Worm (Caenorhabditis elegans) whole organism, L4 larva: ENCODE data around the gene vha-4.

Experiments
- F37D6.2 ChIP-seq: sonication (generic microtip); optimal IDR thresholded peaks from 2 replicates; lab custom pipeline; 2016; ENCODE audit warnings: mild to moderate bottlenecking, missing genetic modification characterization, missing compliant biosample characterization
- T20F7.1 ChIP-seq: fragments of 200-800 bp; sonication (Bioruptor generic); optimal IDR thresholded peaks from 2 replicates; lab custom pipeline; 2018; ENCODE audit warnings: mild to moderate bottlenecking, missing genetic modification characterization, missing compliant biosample characterization
- ZK337.2 ChIP-seq: fragments of 200-800 bp; sonication (Bioruptor generic); IDR thresholded peaks from 2 replicates; pipeline ENCODE4 v1.3.6; 2022; ENCODE audit warnings: missing genetic modification reagents, missing genetic modification characterization, missing compliant biosample characterization
- aha-1 ChIP-seq: fragments of 150-350 bp; peaks from one replicate; lab custom pipeline; 2014; ENCODE audit warnings: missing biosample characterization, missing genetic modification characterization
- aly-2 ChIP-seq: sonication (generic microtip); optimal IDR thresholded peaks from 2 replicates; lab custom pipeline; 2018; ENCODE audit warnings: missing biosample characterization, missing genetic modification characterization
- attf-4 ChIP-seq: sonication (generic microtip); optimal IDR thresholded peaks from 3 replicates; lab custom pipeline; 2017; ENCODE audit warnings: missing biosample characterization, missing genetic modification characterization
- ceh-32 ChIP-seq: sonication (generic microtip); optimal IDR thresholded peaks from 2 replicates; lab custom pipeline; 2016; ENCODE audit warnings: mild to moderate bottlenecking, missing genetic modification characterization, missing compliant biosample characterization; ENCODE audit not compliant: poor library complexity
- ceh-62 ChIP-seq: sonication (generic microtip); optimal IDR thresholded peaks from 2 replicates; lab custom pipeline; 2017; ENCODE audit warnings: missing biosample characterization, missing genetic modification characterization
- ces-1 ChIP-seq: fragments of 150-350 bp; sonication (generic microtip); optimal IDR thresholded peaks from 4 replicates; lab custom pipeline; 2014; ENCODE audit warnings: missing biosample characterization, missing genetic modification reagents, missing genetic modification characterization
- daf-12 ChIP-seq: fragments of 150-350 bp; optimal IDR thresholded peaks from 2 replicates; lab custom pipeline; 2014; ENCODE audit warnings: missing biosample characterization, missing genetic modification reagents, missing genetic modification characterization
- daf-16 ChIP-seq, 3 experiments: sonication (generic microtip); optimal IDR thresholded peaks; 2 replicates each; lab custom pipeline; 2016 to 2017; ENCODE audit warnings: missing genetic modification characterization in 3 of 3, missing genetic modification reagents in 3 of 3, mild to moderate bottlenecking in 2 of 3, missing compliant biosample characterization in 2 of 3, missing biosample characterization in 1 of 3, moderate library complexity in 1 of 3
- daf-8 ChIP-seq: fragments of 200-800 bp; sonication (Bioruptor generic); IDR thresholded peaks from 2 replicates; pipeline ENCODE4 v1.3.6; 2022; ENCODE audit warnings: missing genetic modification characterization, missing compliant biosample characterization
- dmd-6 ChIP-seq: fragments of 200-800 bp; sonication (Bioruptor generic); IDR thresholded peaks from 2 replicates; pipeline ENCODE4 v1.3.6; 2022; ENCODE audit warnings: missing genetic modification reagents, missing genetic modification characterization, missing compliant biosample characterization
- dmd-8 ChIP-seq: fragments of 200-800 bp; sonication (Bioruptor generic); IDR thresholded peaks from 2 replicates; pipeline ENCODE4 v1.3.6; 2022; ENCODE audit warnings: missing genetic modification characterization, missing compliant biosample characterization
- dve-1 ChIP-seq: sonication (generic microtip); optimal IDR thresholded peaks from 2 replicates; lab custom pipeline; 2017; ENCODE audit warnings: antibody characterized with exemption, mild to moderate bottlenecking, missing genetic modification characterization, missing compliant biosample characterization; ENCODE audit not compliant: insufficient read depth
- fkh-10 ChIP-seq: fragments of 150-350 bp; optimal IDR thresholded peaks from 2 replicates; lab custom pipeline; 2014; ENCODE audit warnings: missing biosample characterization, missing genetic modification reagents, missing genetic modification characterization
- gei-8 ChIP-seq: fragments of 200-800 bp; sonication (Bioruptor generic); optimal IDR thresholded peaks from 2 replicates; lab custom pipeline; 2018; ENCODE audit warnings: mild to moderate bottlenecking, missing genetic modification characterization, missing compliant biosample characterization
- hif-1 ChIP-seq, 2 experiments: sonication (generic microtip); optimal IDR thresholded peaks; 2 replicates each; lab custom pipeline; 2016 to 2017; ENCODE audit warnings: missing compliant biosample characterization in 2 of 2, missing genetic modification characterization in 2 of 2, missing genetic modification reagents in 2 of 2, missing genotype in 2 of 2, mild to moderate bottlenecking in 1 of 2
- hlh-11 ChIP-seq: fragments of 200-800 bp; sonication (Bioruptor generic); optimal IDR thresholded peaks from 2 replicates; lab custom pipeline; 2018; ENCODE audit warnings: mild to moderate bottlenecking, missing genetic modification characterization, missing compliant biosample characterization
- hlh-30 ChIP-seq: sonication (generic microtip); optimal IDR thresholded peaks from 2 replicates; lab custom pipeline; 2017; ENCODE audit warnings: antibody characterized with exemption, mild to moderate bottlenecking, missing genetic modification characterization, missing compliant biosample characterization; ENCODE audit not compliant: insufficient read depth
- hmg-1.1 ChIP-seq: fragments of 200-800 bp; sonication (Bioruptor generic); IDR thresholded peaks from 2 replicates; pipeline ENCODE4 v1.3.6; 2022; ENCODE audit warnings: missing genetic modification reagents, missing genetic modification characterization, missing compliant biosample characterization
- lin-38 ChIP-seq: fragments of 200-800 bp; sonication (Bioruptor generic); IDR thresholded peaks from 2 replicates; pipeline ENCODE4 v1.3.6; 2022; ENCODE audit warnings: missing genetic modification reagents, missing genetic modification characterization, missing compliant biosample characterization
- lsy-2 ChIP-seq, 2 experiments: fragments of 150-350 bp in 1 of 2; sonication (generic microtip) in 1 of 2; optimal IDR thresholded peaks; 2 replicates each; lab custom pipeline; 2014 to 2017; ENCODE audit warnings: missing biosample characterization in 2 of 2, missing genetic modification characterization in 2 of 2
- mdl-1 ChIP-seq, 2 experiments: fragments of 150-350 bp in 1 of 2; sonication (generic microtip) in 1 of 2; optimal IDR thresholded peaks; 2 replicates each; lab custom pipeline; 2014 to 2017; ENCODE audit warnings: missing biosample characterization in 2 of 2, missing genetic modification characterization in 2 of 2
- mdt-29 ChIP-seq: fragments of 200-800 bp; sonication (Bioruptor generic); IDR thresholded peaks from 2 replicates; pipeline ENCODE4 v1.3.6; 2022; ENCODE audit warnings: missing genetic modification reagents, missing genetic modification characterization, missing compliant biosample characterization
- mep-1 ChIP-seq: fragments of 150-350 bp; sonication (generic microtip); optimal IDR thresholded peaks from 3 replicates; lab custom pipeline; 2014; ENCODE audit warnings: missing biosample characterization, missing genetic modification characterization
- mes-2 ChIP-seq: sonication (generic microtip); optimal IDR thresholded peaks from 2 replicates; lab custom pipeline; 2016; ENCODE audit warnings: missing genotype, mild to moderate bottlenecking, missing genetic modification characterization, missing compliant biosample characterization; ENCODE audit not compliant: poor library complexity, severe bottlenecking
- mxl-2 ChIP-seq: fragments of 200-800 bp; sonication (Bioruptor generic); conservative IDR thresholded peaks from 2 replicates; pipeline ENCODE4 v1.3.6; 2022; ENCODE audit warnings: missing genetic modification reagents, missing genetic modification characterization, missing compliant biosample characterization
- nhr-11 ChIP-seq: fragments of 150-350 bp; optimal IDR thresholded peaks from 2 replicates; lab custom pipeline; 2014; ENCODE audit warnings: missing biosample characterization, missing genetic modification characterization
- nhr-25 ChIP-seq: sonication (generic microtip); optimal IDR thresholded peaks from 2 replicates; lab custom pipeline; 2017; ENCODE audit warnings: missing genetic modification characterization, mild to moderate bottlenecking, missing compliant biosample characterization, antibody characterized with exemption, moderate library complexity, borderline replicate concordance; ENCODE audit not compliant: insufficient read depth
- nhr-28 ChIP-seq: fragments of 150-350 bp; optimal IDR thresholded peaks from 2 replicates; lab custom pipeline; 2014; ENCODE audit warnings: missing biosample characterization, missing genetic modification characterization
- nhr-41 ChIP-seq: fragments of 200-800 bp; sonication (Bioruptor generic); IDR thresholded peaks from 2 replicates; pipeline ENCODE4 v1.3.6; 2022; ENCODE audit warnings: missing genetic modification reagents, missing genetic modification characterization, missing compliant biosample characterization
- nhr-77 ChIP-seq: fragments of 150-350 bp; optimal IDR thresholded peaks from 2 replicates; lab custom pipeline; 2014; ENCODE audit warnings: missing biosample characterization, missing genetic modification characterization
- php-3 ChIP-seq: fragments of 200-800 bp; sonication (Bioruptor generic); IDR thresholded peaks from 2 replicates; pipeline ENCODE4 v1.3.6; 2022; ENCODE audit warnings: missing genetic modification reagents, missing genetic modification characterization, missing compliant biosample characterization
- pqm-1 ChIP-seq: sonication (generic microtip); optimal IDR thresholded peaks from 2 replicates; lab custom pipeline; 2017; ENCODE audit warnings: missing biosample characterization, missing genetic modification characterization
- rbr-2 ChIP-seq: sonication (generic microtip); optimal IDR thresholded peaks from 2 replicates; lab custom pipeline; 2016; ENCODE audit warnings: missing genotype, missing genetic modification characterization, missing compliant biosample characterization
- ztf-11 ChIP-seq: fragments of 150-350 bp; optimal IDR thresholded peaks from 2 replicates; lab custom pipeline; 2014; ENCODE audit warnings: missing biosample characterization, missing genetic modification characterization

vha-4 gene

DNA sequence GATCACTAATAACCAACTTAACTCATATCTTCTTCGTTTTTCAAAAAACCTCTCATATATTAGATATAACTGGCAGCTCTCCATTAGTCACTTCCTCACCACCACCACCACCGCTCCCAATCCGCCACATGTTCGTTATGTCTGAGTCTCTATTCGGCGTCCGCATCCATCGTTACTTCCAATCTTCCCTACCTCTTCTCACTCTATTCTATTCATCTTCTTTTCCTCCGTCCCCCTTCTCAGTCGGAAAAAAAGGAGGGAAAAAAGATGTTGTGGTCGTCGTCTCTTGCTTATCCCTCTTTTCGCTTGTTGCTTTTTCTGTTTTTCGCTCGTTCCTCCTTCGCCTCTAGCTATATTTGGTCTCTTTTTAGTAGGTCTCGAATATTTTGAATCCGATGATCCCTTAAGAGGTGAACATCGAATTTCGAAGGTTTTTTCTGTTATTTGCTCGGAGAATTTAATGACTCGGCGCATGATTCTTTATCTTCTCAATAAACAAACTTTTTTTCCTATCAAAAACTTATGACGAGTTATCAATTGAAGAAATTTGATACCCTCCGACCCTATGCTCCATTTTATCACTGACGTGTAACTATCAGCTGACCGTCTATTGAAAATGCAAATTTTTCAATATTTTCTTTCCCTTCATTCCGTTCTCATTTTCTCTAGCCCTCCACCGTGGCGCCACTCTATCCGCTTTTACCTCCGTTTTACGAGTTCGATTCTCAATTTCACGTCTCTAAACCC lies 12.9 kb upstream of the vha-4 start (continued):
- no peak for TF ChIP-seq mdt-29 (GFP tag; lab: Robert Waterston, UW)
- TF ChIP-seq php-3 (GFP tag; lab: Robert Waterston, UW), result peak; percentile 75; the same call in 1 of the 2 replicates

DNA sequence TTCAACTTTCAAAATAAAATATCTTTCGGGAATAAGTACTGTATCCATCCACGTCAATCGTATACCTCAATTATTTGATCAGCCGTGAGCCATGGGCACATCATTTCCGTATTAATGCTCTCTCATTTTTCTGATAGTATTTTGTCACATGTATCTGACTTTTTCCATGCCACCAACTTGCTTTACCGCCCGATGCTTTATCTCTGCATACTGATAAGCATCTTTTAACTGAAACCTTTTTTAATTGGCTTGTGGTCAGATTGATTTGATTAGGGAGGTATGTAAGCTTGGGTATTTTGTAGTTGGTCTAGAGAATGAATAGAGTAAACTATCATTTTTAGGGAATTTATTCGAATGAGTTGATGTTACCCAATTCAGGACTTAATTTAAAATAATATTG lies 10.2 kb upstream of the vha-4 start:
- TF ChIP-seq fkh-10 (GFP tag; lab: Kevin White, UChicago), result no peak
- peak; percentile 52 for TF ChIP-seq hlh-11 (tag; lab: Kevin White, UChicago)
- TF ChIP-seq dve-1 (tag; lab: Kevin White, UChicago), result peak; percentile 21
- TF ChIP-seq dmd-6 (GFP tag; lab: Robert Waterston, UW), result peak; percentile 28; the same call in 1 of the 2 replicates
- no peak for TF ChIP-seq daf-12 (tag; lab: Kevin White, UChicago)
- TF ChIP-seq ceh-62 (tag; lab: Kevin White, UChicago), result no peak
- no peak for TF ChIP-seq ceh-32 (tag; lab: Kevin White, UChicago)
- peak; percentile 48 for TF ChIP-seq pqm-1 (tag; lab: Kevin White, UChicago)
- TF ChIP-seq aly-2 (tag; lab: Kevin White, UChicago), result no peak
- TF ChIP-seq ZK337.2 (GFP tag; lab: Robert Waterston, UW), result no peak
- TF ChIP-seq mes-2, result no peak
- no peak for TF ChIP-seq T20F7.1 (GFP tag; lab: Kevin White, UChicago)
- no peak for TF ChIP-seq ztf-11 (tag; lab: Kevin White, UChicago)
- TF ChIP-seq gei-8, result no peak
- TF ChIP-seq nhr-41 (GFP tag; lab: Robert Waterston, UW), result no peak
- TF ChIP-seq hlh-30, result peak; percentile 37

DNA sequence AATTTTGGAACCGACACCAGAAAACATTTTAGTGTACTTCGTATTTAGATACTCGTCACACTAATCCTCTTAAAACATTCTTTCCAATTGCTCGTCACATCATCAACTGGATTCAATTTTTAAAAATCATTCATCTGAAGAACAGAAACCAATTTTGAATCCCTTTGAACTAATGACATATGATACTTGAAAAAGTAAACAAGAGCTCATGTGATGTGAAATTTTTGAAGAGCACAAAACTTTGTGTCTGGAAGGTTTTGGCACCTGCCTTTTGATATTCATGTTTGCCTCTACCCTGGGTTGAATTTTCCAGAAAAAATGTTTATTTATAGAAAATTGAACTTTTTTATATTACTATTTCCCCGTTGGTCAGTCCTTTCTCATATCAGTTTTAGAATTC lies 9.6 kb upstream of the vha-4 start:
- peak; percentile 19 for TF ChIP-seq nhr-77
- no peak for TF ChIP-seq daf-16 (GFP tag; optimal IDR thresholded peaks at IDR 0.05; lab: Kevin White, UChicago)
- peak; percentile 25 for TF ChIP-seq daf-16 (tag; optimal IDR thresholded peaks at IDR 0.05; lab: Kevin White, UChicago)
- peak in 1 of 2 experiments; percentile 17 for TF ChIP-seq lsy-2 (tag; optimal IDR thresholded peaks at IDR 0.05; lab: Kevin White, UChicago)
- peak; percentile 10 for TF ChIP-seq nhr-28 (tag; lab: Kevin White, UChicago)
- no peak for TF ChIP-seq dmd-8 (GFP tag; lab: Robert Waterston, UW)
- TF ChIP-seq aha-1, result no peak
- peak; percentile 45 for TF ChIP-seq dve-1 (tag; lab: Kevin White, UChicago)
- TF ChIP-seq daf-8 (GFP tag; lab: Robert Waterston, UW), result no peak
- TF ChIP-seq hlh-30, result peak; percentile 54
- TF ChIP-seq nhr-11 (tag; lab: Kevin White, UChicago), result peak; percentile 44

DNA sequence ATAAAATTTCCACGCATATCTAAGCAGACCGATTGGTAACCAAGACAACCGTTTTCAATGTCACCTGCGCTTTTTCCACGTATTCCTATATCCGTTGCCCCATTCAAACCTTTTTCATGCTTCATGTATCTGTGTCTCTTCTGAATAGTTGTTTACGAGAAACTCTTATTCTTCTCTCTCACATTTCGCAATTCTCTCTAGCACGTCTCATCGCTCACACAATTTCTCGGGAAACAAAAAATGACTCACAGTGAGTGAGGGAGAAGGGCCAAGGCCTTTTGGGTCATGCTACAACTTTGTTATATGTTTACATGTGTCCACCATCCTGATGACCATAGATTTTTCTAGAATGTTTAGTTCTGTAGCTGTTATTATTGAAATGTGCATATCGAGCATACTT lies 8.2 kb upstream of the vha-4 start:
- no peak for TF ChIP-seq daf-16 (GFP tag; optimal IDR thresholded peaks at IDR 0.05; lab: Kevin White, UChicago)
- TF ChIP-seq daf-16 (tag; optimal IDR thresholded peaks at IDR 0.05; lab: Kevin White, UChicago), result peak; percentile 32
- peak; percentile 1 for TF ChIP-seq nhr-28 (tag; lab: Kevin White, UChicago)
- TF ChIP-seq dve-1 (tag; lab: Kevin White, UChicago), result peak; percentile 4
- TF ChIP-seq rbr-2 (tag; lab: Kevin White, UChicago), result peak; percentile 63
- TF ChIP-seq nhr-41 (GFP tag; lab: Robert Waterston, UW), result no peak
- TF ChIP-seq mxl-2 (GFP tag; lab: Robert Waterston, UW), result no peak
- TF ChIP-seq fkh-10 (GFP tag; lab: Kevin White, UChicago), result peak; percentile 50
- no peak for TF ChIP-seq gei-8
- TF ChIP-seq nhr-25, result peak; percentile 37
- peak; percentile 8 for TF ChIP-seq mes-2
- peak; percentile 95 for TF ChIP-seq nhr-11 (tag; lab: Kevin White, UChicago)
- TF ChIP-seq hif-1 (tag; optimal IDR thresholded peaks at IDR 0.05; lab: Kevin White, UChicago), result peak in 1 of 2 experiments; percentile 31
- peak; percentile 79 for TF ChIP-seq hlh-30
- TF ChIP-seq attf-4 (tag; lab: Kevin White, UChicago), result no peak
- TF ChIP-seq lsy-2 (tag; optimal IDR thresholded peaks at IDR 0.05; lab: Kevin White, UChicago), result peak; percentile 41 to 66
- peak in 1 of 2 experiments; percentile 63 for TF ChIP-seq mdl-1 (tag; optimal IDR thresholded peaks at IDR 0.05; lab: Kevin White, UChicago)
- peak; percentile 54; the same call in 1 of the 2 replicates for TF ChIP-seq hmg-1.1
- TF ChIP-seq hlh-11 (tag; lab: Kevin White, UChicago), result peak; percentile 46
- no peak for TF ChIP-seq daf-12 (tag; lab: Kevin White, UChicago)
- peak; percentile 39 for TF ChIP-seq ces-1
- TF ChIP-seq lin-38 (GFP tag; lab: Robert Waterston, UW), result no peak
- peak; percentile 18 for TF ChIP-seq F37D6.2
- TF ChIP-seq mep-1 (tag; lab: Kevin White, UChicago), result peak; percentile 62
